Worm (Caenorhabditis elegans) whole organism, L2 larva: ENCODE data around the gene K02D10.3.
A peak's percentile ranks its signal among the peaks of the same experiment; 100 is the strongest.

Experiments
- C34F6.9 ChIP-seq: fragments of 150-350 bp; optimal IDR thresholded peaks from 2 replicates; lab custom pipeline; 2014; ENCODE audit warnings: missing biosample characterization, missing genetic modification characterization
- ZK546.5 ChIP-seq: sonication (generic microtip); optimal IDR thresholded peaks from 2 replicates; lab custom pipeline; 2017; ENCODE audit warnings: missing biosample characterization, missing genetic modification characterization
- aly-2 ChIP-seq: fragments of 150-350 bp; optimal IDR thresholded peaks from 2 replicates; lab custom pipeline; 2014; ENCODE audit warnings: missing biosample characterization, missing genetic modification characterization
- ama-1 ChIP-seq: fragments of 150-350 bp; optimal IDR thresholded peaks from 2 replicates; lab custom pipeline; 2018; ENCODE audit warnings: inconsistent platforms
- lsy-2 ChIP-seq, 2 experiments: fragments of 150-350 bp in 1 of 2; sonication (generic microtip) in 1 of 2; optimal IDR thresholded peaks; 2 replicates each; lab custom pipeline; 2014 to 2017; ENCODE audit warnings: missing biosample characterization in 2 of 2, missing genetic modification characterization in 2 of 2
- nhr-11 ChIP-seq: fragments of 150-350 bp; optimal IDR thresholded peaks from 2 replicates; lab custom pipeline; 2014; ENCODE audit warnings: missing biosample characterization, missing genetic modification characterization
- nhr-6 ChIP-seq: fragments of 150-350 bp; optimal IDR thresholded peaks from 2 replicates; lab custom pipeline; 2014; ENCODE audit warnings: missing biosample characterization, missing genetic modification characterization
- skn-1 ChIP-seq: sonication (generic microtip); optimal IDR thresholded peaks from 2 replicates; lab custom pipeline; 2017; ENCODE audit warnings: missing biosample characterization, missing genetic modification characterization
- unc-39 ChIP-seq: fragments of 150-350 bp; optimal IDR thresholded peaks from 2 replicates; lab custom pipeline; 2014; ENCODE audit warnings: missing biosample characterization, missing genetic modification characterization
- zag-1 ChIP-seq: fragments of 150-350 bp; optimal IDR thresholded peaks from 2 replicates; lab custom pipeline; 2014; ENCODE audit warnings: missing biosample characterization, missing genetic modification characterization

DNA sequence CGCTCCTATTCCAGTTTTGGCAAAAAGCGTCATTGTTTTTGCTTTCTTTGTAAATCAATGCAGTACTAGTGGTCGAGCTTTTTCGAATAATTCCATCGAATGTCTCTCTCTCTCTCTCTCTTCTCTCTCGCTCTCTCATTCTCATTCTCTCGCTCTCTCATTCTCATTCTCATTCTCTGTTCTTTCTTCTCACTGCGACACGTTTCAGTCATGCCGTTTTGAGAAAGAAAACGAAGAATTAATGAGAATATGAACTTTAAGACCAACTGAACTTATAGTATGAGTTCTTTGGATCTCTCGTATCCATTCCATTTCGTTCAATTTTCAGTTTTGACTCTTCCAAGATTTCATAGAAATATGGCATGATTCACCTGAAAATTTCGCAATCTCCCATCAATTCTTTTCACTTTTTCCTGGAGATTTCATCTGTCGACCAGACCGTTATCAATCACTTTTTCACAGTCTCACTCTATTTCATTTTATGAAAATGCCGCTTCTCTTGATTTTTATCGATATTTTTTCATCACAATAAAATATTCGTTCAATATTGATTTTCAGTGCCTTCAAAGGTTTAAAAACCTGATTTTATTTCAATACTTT is 777 bp upstream of the K02D10.3 start:
- TF ChIP-seq nhr-11 (no peak), C34F6.9 (tag; lab: Kevin White, UChicago) (peak; percentile 29), ama-1 (lab: Kevin White, UChicago) (no peak), unc-39 (tag; lab: Kevin White, UChicago) (no peak), aly-2 (no peak), ZK546.5 (tag; lab: Kevin White, UChicago) (no peak), zag-1 (tag; lab: Kevin White, UChicago) (no peak), lsy-2 (tag; optimal IDR thresholded peaks at IDR 0.05; lab: Kevin White, UChicago) (peak in 1 of 2 experiments; percentile 7), nhr-6 (tag; lab: Kevin White, UChicago) (no peak), skn-1 (tag; lab: Kevin White, UChicago) (no peak)
